Fruit fly (Drosophila melanogaster): Measurements from ENCODE around the gene CG13386.

Gene CG13386

DNA sequence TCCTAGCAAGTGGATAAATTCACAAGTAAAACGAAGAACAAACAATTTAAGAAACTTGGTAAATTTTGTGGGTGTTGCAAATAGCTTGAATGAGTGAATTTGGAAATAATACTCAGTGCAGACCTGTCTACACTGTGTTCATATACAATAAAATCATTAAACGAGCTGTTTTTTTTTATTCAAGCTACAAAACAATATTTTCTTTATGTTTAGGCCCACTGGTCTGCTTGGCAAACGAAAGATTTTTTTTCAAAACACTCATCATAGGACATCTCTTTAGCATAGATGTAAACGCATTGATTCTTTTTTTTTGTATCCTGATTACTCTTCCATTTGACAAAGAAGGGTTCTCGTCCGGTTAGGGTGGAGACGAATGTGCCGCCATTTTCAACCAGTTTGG lies 6.5 kb upstream of the CG13386 start, which contains the start of gene CG42820:
CG42820 (minus strand) TSS at position 101 of the 400 bp plus-strand sequence.
- no peak for TF ChIP-seq acj6 (GFP tag; optimal IDR thresholded peaks at IDR 0.05)
- no peak for TF ChIP-seq Eip75B (GFP tag; optimal IDR thresholded peaks at IDR 0.05)
- TF ChIP-seq CG11762 (GFP tag; optimal IDR thresholded peaks at IDR 0.05; ENCODE audit: insufficient read depth): no peak
- TF ChIP-seq CG6854 (GFP tag; optimal IDR thresholded peaks at IDR 0.05): no peak
- no peak for TF ChIP-seq CG10631 (GFP tag; optimal IDR thresholded peaks at IDR 0.05)
- TF ChIP-seq Sox15 (GFP tag; optimal IDR thresholded peaks at IDR 0.05): no peak
- no peak for TF ChIP-seq Ets21C (GFP tag; optimal IDR thresholded peaks at IDR 0.05)
- TF ChIP-seq CG34406 (GFP tag; optimal IDR thresholded peaks at IDR 0.05): no peak
- TF ChIP-seq Eip78C (GFP tag): no peak
- no peak for TF ChIP-seq dsx (GFP tag; optimal IDR thresholded peaks at IDR 0.05; ENCODE audit: poor library complexity, severe bottlenecking)
- no peak for TF ChIP-seq CG15336 (GFP tag; IDR thresholded peaks at IDR 0.05)
- TF ChIP-seq CG8632 (GFP tag; optimal IDR thresholded peaks at IDR 0.05): no peak
- TF ChIP-seq pdm3 (GFP tag; optimal IDR thresholded peaks at IDR 0.05): no peak

DNA sequence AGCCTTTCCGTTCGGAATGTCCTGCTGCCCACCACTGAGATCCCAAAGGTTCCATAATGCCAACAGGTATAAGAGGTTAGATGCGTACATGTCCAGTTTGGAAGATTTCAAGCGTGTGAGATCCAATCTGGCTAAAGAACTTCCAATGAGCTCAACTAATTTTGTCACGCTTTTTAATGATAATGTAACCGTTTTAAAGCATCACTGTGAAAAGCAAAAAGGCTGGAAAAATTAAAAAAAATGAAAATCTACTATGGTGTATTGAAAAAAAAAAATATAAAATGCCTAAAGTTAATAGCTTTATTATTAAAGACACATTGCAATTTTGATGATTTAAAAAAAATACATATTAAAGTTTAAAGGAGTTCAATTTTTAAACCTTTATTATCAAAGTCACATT lies 5.7 kb upstream of the CG13386 start, which contains the start of gene Acp29AB:
Acp29AB (minus strand) TSS at position 101 of the 400 bp plus-strand sequence.
- TF ChIP-seq CG11902 (GFP tag; optimal IDR thresholded peaks at IDR 0.05) (no peak), spab (GFP tag; optimal IDR thresholded peaks at IDR 0.05) (no peak), Hr4 (GFP tag; optimal IDR thresholded peaks at IDR 0.05) (no peak), CG6854 (GFP tag; optimal IDR thresholded peaks at IDR 0.05) (no peak)

DNA sequence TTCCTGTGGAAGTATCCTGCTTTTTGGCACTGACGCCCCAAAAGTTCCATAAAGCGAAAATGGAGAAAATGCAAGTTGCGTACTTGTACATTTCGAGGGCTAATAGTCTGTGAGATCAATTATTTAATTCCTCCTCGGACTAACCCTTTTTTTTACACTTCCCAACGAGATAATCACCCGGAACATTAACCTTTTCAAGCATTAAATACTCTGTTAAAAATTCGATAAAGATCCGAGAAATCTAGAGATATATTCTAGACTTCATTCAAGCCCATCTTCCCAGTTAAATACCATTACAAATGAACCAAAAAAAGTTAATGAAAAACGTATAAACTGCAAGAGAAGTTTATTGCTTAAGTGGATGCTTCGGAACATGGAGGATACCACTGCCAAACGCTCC lies 4.6 kb upstream of the CG13386 start, which contains the start of gene lectin-29Ca:
lectin-29Ca (minus strand) TSS at position 101 of the 400 bp plus-strand sequence.
- no peak for TF ChIP-seq CG11294 (GFP tag; IDR thresholded peaks at IDR 0.05)
- TF ChIP-seq CG6854 (GFP tag; optimal IDR thresholded peaks at IDR 0.05): no peak
- no peak for TF ChIP-seq CG6276 (GFP tag; optimal IDR thresholded peaks at IDR 0.05)
- no peak for TF ChIP-seq eg (GFP tag; IDR thresholded peaks at IDR 0.05)
- no peak for TF ChIP-seq lz (GFP tag; optimal IDR thresholded peaks at IDR 0.05)
- no peak for TF ChIP-seq ss (GFP tag; optimal IDR thresholded peaks at IDR 0.05)
- TF ChIP-seq CG1621 (tag; optimal IDR thresholded peaks at IDR 0.05): no peak
- TF ChIP-seq CG6163 (GFP tag; IDR thresholded peaks at IDR 0.05): no peak
- no peak for TF ChIP-seq CG31627 (GFP tag; optimal IDR thresholded peaks at IDR 0.05)
- TF ChIP-seq net (GFP tag; optimal IDR thresholded peaks at IDR 0.05): no peak
- TF ChIP-seq Eip78C (GFP tag): no peak
- no peak for TF ChIP-seq Sox15 (GFP tag; optimal IDR thresholded peaks at IDR 0.05)
- no peak for TF ChIP-seq CG15336 (GFP tag; IDR thresholded peaks at IDR 0.05)
- TF ChIP-seq CG6792 (GFP tag; optimal IDR thresholded peaks at IDR 0.05): no peak
- TF ChIP-seq Sox102F (GFP tag; optimal IDR thresholded peaks at IDR 0.05): no peak
- no peak for TF ChIP-seq dac (GFP tag; optimal IDR thresholded peaks at IDR 0.05)
- TF ChIP-seq Met (GFP tag; optimal IDR thresholded peaks at IDR 0.05): no peak
- TF ChIP-seq fd85E (GFP tag; optimal IDR thresholded peaks at IDR 0.05): no peak
- TF ChIP-seq Blimp-1 (GFP tag; optimal IDR thresholded peaks at IDR 0.05): no peak
- TF ChIP-seq topi (GFP tag; optimal IDR thresholded peaks at IDR 0.05): no peak

DNA sequence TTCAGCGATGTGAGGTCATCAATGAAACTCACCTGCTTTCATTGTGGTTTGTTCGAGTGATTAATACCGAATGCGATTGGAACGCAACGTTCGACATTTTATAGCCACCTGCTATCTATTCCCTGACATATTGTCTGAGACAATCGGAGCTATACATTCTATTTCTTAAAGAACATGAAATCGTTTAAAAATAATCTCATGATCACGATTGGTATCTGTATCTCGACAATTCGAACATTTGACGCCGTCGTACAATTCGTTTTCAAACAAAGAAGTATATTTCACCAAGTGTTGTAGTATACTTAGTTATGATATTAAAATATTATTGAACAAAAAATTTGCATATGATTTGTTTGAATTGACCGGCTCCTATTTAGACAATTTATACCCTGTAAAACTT lies 4.0 kb upstream of the CG13386 start, which contains the start of gene Peritrophin-15b:
Peritrophin-15b (minus strand) TSS at position 101 of the 400 bp plus-strand sequence.
- TF ChIP-seq pdm3 (GFP tag; optimal IDR thresholded peaks at IDR 0.05) (no peak), CG6808 (GFP tag; optimal IDR thresholded peaks at IDR 0.05) (no peak), fd85E (GFP tag; optimal IDR thresholded peaks at IDR 0.05) (no peak), Sox15 (GFP tag; optimal IDR thresholded peaks at IDR 0.05) (no peak), CG11902 (GFP tag; optimal IDR thresholded peaks at IDR 0.05) (no peak), CG31627 (GFP tag; optimal IDR thresholded peaks at IDR 0.05) (no peak), svp (GFP tag) (no peak), Met (GFP tag; optimal IDR thresholded peaks at IDR 0.05) (no peak), Eip75B (GFP tag; optimal IDR thresholded peaks at IDR 0.05) (no peak), CG8319 (GFP tag; optimal IDR thresholded peaks at IDR 0.05) (no peak)
